Worm (Caenorhabditis elegans) whole organism, L2 larva: ENCODE data around the gene abi-1.

Experiments used
- C34F6.9 ChIP-seq: fragments of 150-350 bp; optimal IDR thresholded peaks from 2 replicates; lab custom pipeline; 2014; ENCODE audit warnings: missing biosample characterization, missing genetic modification characterization
- F13H6.1 ChIP-seq: sonication (generic microtip); optimal IDR thresholded peaks from 2 replicates; lab custom pipeline; 2016; ENCODE audit warnings: missing genetic modification characterization, missing compliant biosample characterization
- R02D3.7 ChIP-seq: fragments of 150-350 bp; optimal IDR thresholded peaks from 2 replicates; lab custom pipeline; 2014; ENCODE audit warnings: missing biosample characterization, missing genetic modification characterization
- Y55F3AM.14 ChIP-seq: fragments of 200-800 bp; sonication (Bioruptor generic); optimal IDR thresholded peaks from 2 replicates; lab custom pipeline; 2018; ENCODE audit warnings: mild to moderate bottlenecking, missing genetic modification characterization, missing compliant biosample characterization
- ZK546.5 ChIP-seq: sonication (generic microtip); optimal IDR thresholded peaks from 2 replicates; lab custom pipeline; 2017; ENCODE audit warnings: missing biosample characterization, missing genetic modification characterization
- alr-1 ChIP-seq: fragments of 150-350 bp; optimal IDR thresholded peaks from 2 replicates; lab custom pipeline; 2014; ENCODE audit warnings: missing biosample characterization, missing genetic modification characterization
- aly-2 ChIP-seq: fragments of 150-350 bp; optimal IDR thresholded peaks from 2 replicates; lab custom pipeline; 2014; ENCODE audit warnings: missing biosample characterization, missing genetic modification characterization
- ama-1 ChIP-seq: fragments of 150-350 bp; optimal IDR thresholded peaks from 2 replicates; lab custom pipeline; 2018; ENCODE audit warnings: inconsistent platforms
- blmp-1 ChIP-seq: sonication (generic microtip); optimal IDR thresholded peaks from 2 replicates; lab custom pipeline; 2017; ENCODE audit warnings: missing genetic modification characterization, mild to moderate bottlenecking, missing compliant biosample characterization, antibody characterized with exemption, moderate library complexity; ENCODE audit not compliant: insufficient read depth
- ceh-16 ChIP-seq: fragments of 150-350 bp; optimal IDR thresholded peaks from 2 replicates; lab custom pipeline; 2014; ENCODE audit warnings: missing biosample characterization, missing genetic modification characterization
- ceh-82 ChIP-seq: fragments of 150-350 bp; optimal IDR thresholded peaks from 2 replicates; lab custom pipeline; 2014; ENCODE audit warnings: missing biosample characterization, missing genetic modification characterization
- crh-2 ChIP-seq: sonication (generic microtip); optimal IDR thresholded peaks from 2 replicates; lab custom pipeline; 2017; ENCODE audit warnings: missing biosample characterization, missing genetic modification characterization
- dmd-4 ChIP-seq: sonication (generic microtip); optimal IDR thresholded peaks from 2 replicates; lab custom pipeline; 2017; ENCODE audit warnings: missing biosample characterization, missing genetic modification characterization
- egl-27 ChIP-seq: sonication (generic microtip); optimal IDR thresholded peaks from 3 replicates; lab custom pipeline; 2017; ENCODE audit warnings: missing biosample characterization, missing genetic modification reagents, missing genetic modification characterization
- elt-1 ChIP-seq: fragments of 150-350 bp; optimal IDR thresholded peaks from 2 replicates; lab custom pipeline; 2014; ENCODE audit warnings: missing biosample characterization, missing genetic modification characterization
- elt-3 ChIP-seq: sonication (generic microtip); optimal IDR thresholded peaks from 2 replicates; lab custom pipeline; 2017; ENCODE audit warnings: missing biosample characterization, missing genetic modification characterization
- fos-1 ChIP-seq: fragments of 150-350 bp; optimal IDR thresholded peaks from 2 replicates; lab custom pipeline; 2014; ENCODE audit warnings: missing biosample characterization, missing genetic modification characterization
- gmeb-1 ChIP-seq: fragments of 150-350 bp; optimal IDR thresholded peaks from 2 replicates; lab custom pipeline; 2014; ENCODE audit warnings: missing biosample characterization, missing genetic modification characterization
- lin-11 ChIP-seq: fragments of 150-350 bp; sonication (generic microtip); optimal IDR thresholded peaks from 2 replicates; lab custom pipeline; 2014; ENCODE audit warnings: missing biosample characterization, missing genetic modification characterization, inconsistent platforms, mixed read lengths
- lin-13 ChIP-seq: fragments of 150-350 bp; optimal IDR thresholded peaks from 2 replicates; lab custom pipeline; 2014; ENCODE audit warnings: missing biosample characterization, missing genetic modification reagents, missing genetic modification characterization
- lin-39 ChIP-seq: fragments of 150-350 bp; optimal IDR thresholded peaks from 2 replicates; lab custom pipeline; 2014; ENCODE audit warnings: missing biosample characterization, missing genetic modification reagents, missing genetic modification characterization
- lsy-2 ChIP-seq, 2 experiments: fragments of 150-350 bp in 1 of 2; sonication (generic microtip) in 1 of 2; optimal IDR thresholded peaks; 2 replicates each; lab custom pipeline; 2014 to 2017; ENCODE audit warnings: missing biosample characterization in 2 of 2, missing genetic modification characterization in 2 of 2
- mab-5 ChIP-seq: fragments of 150-350 bp; optimal IDR thresholded peaks from 2 replicates; lab custom pipeline; 2014; ENCODE audit warnings: missing biosample characterization, missing genetic modification characterization
- mbf-1 ChIP-seq: sonication (generic microtip); optimal IDR thresholded peaks from 2 replicates; lab custom pipeline; 2017; ENCODE audit warnings: missing biosample characterization, missing genetic modification characterization
- mdl-1 ChIP-seq, 2 experiments: fragments of 150-350 bp in 1 of 2; sonication (generic microtip) in 1 of 2; optimal IDR thresholded peaks; 2 replicates each; lab custom pipeline; 2017; ENCODE audit warnings: missing biosample characterization in 2 of 2, missing genetic modification characterization in 2 of 2
- nhr-10 ChIP-seq: sonication (generic microtip); optimal IDR thresholded peaks from 2 replicates; lab custom pipeline; 2017; ENCODE audit warnings: missing biosample characterization, missing genetic modification characterization
- nhr-11 ChIP-seq: fragments of 150-350 bp; optimal IDR thresholded peaks from 2 replicates; lab custom pipeline; 2014; ENCODE audit warnings: missing biosample characterization, missing genetic modification characterization
- nhr-12 ChIP-seq: fragments of 150-350 bp; optimal IDR thresholded peaks from 2 replicates; lab custom pipeline; 2014; ENCODE audit warnings: missing biosample characterization, missing genetic modification characterization
- nhr-129 ChIP-seq: fragments of 150-350 bp; optimal IDR thresholded peaks from 2 replicates; lab custom pipeline; 2014; ENCODE audit warnings: missing biosample characterization, missing genetic modification characterization
- nhr-21 ChIP-seq: fragments of 150-350 bp; optimal IDR thresholded peaks from 2 replicates; lab custom pipeline; 2014; ENCODE audit warnings: missing biosample characterization, missing genetic modification characterization
- nhr-23 ChIP-seq: fragments of 150-350 bp; optimal IDR thresholded peaks from 2 replicates; lab custom pipeline; 2014; ENCODE audit warnings: missing biosample characterization, missing genetic modification reagents, missing genetic modification characterization
- nhr-237 ChIP-seq: fragments of 150-350 bp; optimal IDR thresholded peaks from 2 replicates; lab custom pipeline; 2014; ENCODE audit warnings: missing biosample characterization, missing genetic modification characterization
- nhr-25 ChIP-seq: fragments of 150-350 bp; sonication (generic microtip); optimal IDR thresholded peaks from 3 replicates; lab custom pipeline; 2014; ENCODE audit warnings: missing biosample characterization, missing genetic modification characterization
- nhr-6 ChIP-seq: fragments of 150-350 bp; optimal IDR thresholded peaks from 2 replicates; lab custom pipeline; 2014; ENCODE audit warnings: missing biosample characterization, missing genetic modification characterization
- nhr-77 ChIP-seq: fragments of 150-350 bp; optimal IDR thresholded peaks from 2 replicates; lab custom pipeline; 2014; ENCODE audit warnings: missing biosample characterization, missing genetic modification characterization
- peb-1 ChIP-seq: fragments of 150-350 bp; optimal IDR thresholded peaks from 2 replicates; lab custom pipeline; 2014; ENCODE audit warnings: missing biosample characterization, missing genetic modification characterization
- sem-4 ChIP-seq: fragments of 150-350 bp; optimal IDR thresholded peaks from 2 replicates; lab custom pipeline; 2014; ENCODE audit warnings: missing biosample characterization, missing genetic modification reagents, missing genetic modification characterization
- skn-1 ChIP-seq: sonication (generic microtip); optimal IDR thresholded peaks from 2 replicates; lab custom pipeline; 2017; ENCODE audit warnings: missing biosample characterization, missing genetic modification characterization
- sma-3 ChIP-seq: sonication (generic microtip); optimal IDR thresholded peaks from 2 replicates; lab custom pipeline; 2016; ENCODE audit warnings: missing genetic modification reagents, missing genetic modification characterization, missing compliant biosample characterization
- sma-9 ChIP-seq, 2 experiments: fragments of 150-350 bp in 1 of 2; sonication (generic microtip) in 1 of 2; optimal IDR thresholded peaks; 2 replicates each; lab custom pipeline; 2014 to 2016; ENCODE audit warnings: missing genetic modification characterization in 2 of 2, mild to moderate bottlenecking in 1 of 2, missing biosample characterization in 1 of 2, missing compliant biosample characterization in 1 of 2, missing genetic modification reagents in 1 of 2, moderate library complexity in 1 of 2
- snpc-4 ChIP-seq: fragments of 150-350 bp; optimal IDR thresholded peaks from 2 replicates; lab custom pipeline; 2014; ENCODE audit warnings: missing biosample characterization, missing genetic modification characterization
- unc-39 ChIP-seq: fragments of 150-350 bp; optimal IDR thresholded peaks from 2 replicates; lab custom pipeline; 2014; ENCODE audit warnings: missing biosample characterization, missing genetic modification characterization
- unc-55 ChIP-seq: fragments of 150-350 bp; sonication (generic microtip); optimal IDR thresholded peaks from 3 replicates; lab custom pipeline; 2014; ENCODE audit warnings: missing biosample characterization, missing genetic modification reagents, missing genetic modification characterization
- unc-62 ChIP-seq: fragments of 150-350 bp; optimal IDR thresholded peaks from 2 replicates; lab custom pipeline; 2014; ENCODE audit warnings: missing biosample characterization, missing genetic modification reagents, missing genetic modification characterization
- zag-1 ChIP-seq: fragments of 150-350 bp; optimal IDR thresholded peaks from 2 replicates; lab custom pipeline; 2014; ENCODE audit warnings: missing biosample characterization, missing genetic modification characterization
- ztf-1 ChIP-seq: fragments of 200-800 bp; sonication (Bioruptor generic); conservative IDR thresholded peaks from 2 replicates; pipeline ENCODE4 v1.3.6; 2022; ENCODE audit warnings: missing genetic modification characterization, missing compliant biosample characterization
- ztf-11 ChIP-seq: sonication (generic microtip); optimal IDR thresholded peaks from 2 replicates; lab custom pipeline; 2017; ENCODE audit warnings: missing biosample characterization, missing genetic modification characterization
- ztf-4 ChIP-seq: fragments of 150-350 bp; optimal IDR thresholded peaks from 2 replicates; lab custom pipeline; 2014; ENCODE audit warnings: missing biosample characterization, missing genetic modification characterization

Gene abi-1

DNA sequence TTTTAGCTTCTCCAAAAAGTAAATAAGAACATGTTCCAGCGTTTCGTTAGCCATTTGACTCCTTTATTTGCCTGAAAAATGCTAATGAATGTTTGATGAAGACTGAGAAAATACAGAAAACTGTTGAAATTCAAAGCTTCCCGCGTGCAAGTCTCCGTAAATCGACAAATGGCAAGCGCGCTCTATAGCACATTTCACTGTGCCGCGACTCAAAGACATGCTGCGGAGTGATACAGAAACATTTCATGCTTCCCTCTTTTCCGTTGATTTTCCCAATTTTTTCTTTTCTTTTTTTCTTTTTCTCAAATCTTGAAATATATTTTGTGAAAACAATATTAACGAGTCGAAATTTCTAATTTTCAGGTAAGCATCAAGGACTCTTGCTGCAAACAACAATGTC is 13.6 kb downstream of the abi-1 start, which contains the start of the genes ska-3 and rps-12:
ska-3 (minus strand) TSS at position 71 of the 400 bp plus-strand sequence.
rps-12 (plus strand) TSS at position 364 of the 400 bp plus-strand sequence.
- peak; percentile 99 for TF ChIP-seq nhr-21 (tag; lab: Kevin White, UChicago)
- no peak for TF ChIP-seq aly-2 (tag; lab: Kevin White, UChicago)
- peak; percentile 94 for TF ChIP-seq blmp-1
- TF ChIP-seq nhr-77 (tag; lab: Kevin White, UChicago), result peak; percentile 94
- no peak for TF ChIP-seq mbf-1
- no peak for TF ChIP-seq peb-1
- TF ChIP-seq snpc-4 (tag; lab: Kevin White, UChicago), result peak; percentile 94
- peak; percentile 98 for TF ChIP-seq nhr-6 (tag; lab: Kevin White, UChicago)
- peak; percentile 99 for TF ChIP-seq nhr-25 (tag; lab: Kevin White, UChicago)
- TF ChIP-seq sma-9 (GFP tag; optimal IDR thresholded peaks at IDR 0.05; lab: Kevin White, UChicago), result peak; percentile 99
- no peak for TF ChIP-seq sma-9 (tag; optimal IDR thresholded peaks at IDR 0.05; lab: Kevin White, UChicago)
- TF ChIP-seq zag-1 (tag; lab: Kevin White, UChicago), result peak; percentile 97
- peak; percentile 99 for TF ChIP-seq C34F6.9 (tag; lab: Kevin White, UChicago)
- TF ChIP-seq elt-3 (tag; lab: Kevin White, UChicago), result no peak
- peak; percentile 69 for TF ChIP-seq nhr-12 (tag; lab: Kevin White, UChicago)
- TF ChIP-seq elt-1, result no peak
- TF ChIP-seq nhr-10 (tag; lab: Kevin White, UChicago), result peak; percentile 90
- TF ChIP-seq sem-4 (tag; lab: Kevin White, UChicago), result peak; percentile 99
- peak; percentile 85 for TF ChIP-seq skn-1 (tag; lab: Kevin White, UChicago)
- TF ChIP-seq ztf-1 (GFP tag; lab: Robert Waterston, UW), result no peak
- peak; percentile 88 for TF ChIP-seq ama-1 (lab: Kevin White, UChicago)
- peak; percentile 98 for TF ChIP-seq R02D3.7 (tag; lab: Kevin White, UChicago)
- TF ChIP-seq egl-27 (tag; lab: Kevin White, UChicago), result peak; percentile 99
- TF ChIP-seq ceh-82 (tag; lab: Kevin White, UChicago), result peak; percentile 96
- peak; percentile 85 for TF ChIP-seq lin-39 (tag; lab: Kevin White, UChicago)
- TF ChIP-seq lin-11 (tag; lab: Kevin White, UChicago), result peak; percentile 98
- TF ChIP-seq ztf-11 (tag; lab: Kevin White, UChicago), result peak; percentile 45
- TF ChIP-seq mdl-1 (tag; optimal IDR thresholded peaks at IDR 0.05; lab: Kevin White, UChicago), result peak; percentile 80 to 94
- peak; percentile 99 for TF ChIP-seq gmeb-1
- TF ChIP-seq unc-39, result peak; percentile 62
- TF ChIP-seq alr-1, result no peak
- peak; percentile 84 for TF ChIP-seq nhr-237
- TF ChIP-seq ZK546.5 (tag; lab: Kevin White, UChicago), result peak; percentile 91
- TF ChIP-seq unc-55 (GFP tag; lab: Kevin White, UChicago), result peak; percentile 100
- peak; percentile 79 for TF ChIP-seq dmd-4
- TF ChIP-seq nhr-23 (tag; lab: Kevin White, UChicago), result no peak
- peak; percentile 99 for TF ChIP-seq fos-1
- TF ChIP-seq lsy-2 (tag; optimal IDR thresholded peaks at IDR 0.05; lab: Kevin White, UChicago), result peak; percentile 94 to 98
- peak; percentile 99 for TF ChIP-seq sma-3
- TF ChIP-seq mab-5 (tag; lab: Kevin White, UChicago), result peak; percentile 97
- peak; percentile 98 for TF ChIP-seq ztf-4 (tag; lab: Kevin White, UChicago)
- TF ChIP-seq ceh-16 (tag; lab: Kevin White, UChicago), result peak; percentile 94
- TF ChIP-seq Y55F3AM.14 (GFP tag; lab: Kevin White, UChicago), result peak; percentile 85
- peak; percentile 84 for TF ChIP-seq unc-62 (GFP tag; lab: Kevin White, UChicago)
- TF ChIP-seq crh-2 (tag; lab: Kevin White, UChicago), result peak; percentile 99
- TF ChIP-seq lin-13, result peak; percentile 98
- TF ChIP-seq nhr-11, result peak; percentile 73
- TF ChIP-seq F13H6.1, result peak; percentile 98
- TF ChIP-seq nhr-129 (tag; lab: Kevin White, UChicago), result peak; percentile 99
